Worm (Caenorhabditis elegans) whole organism, dauer: Measurements from ENCODE around the gene edg-1.

Experiments used
- unc-62 ChIP-seq: sonication (generic microtip); optimal IDR thresholded peaks from 2 replicates; lab custom pipeline; 2017; ENCODE audit warnings: missing biosample characterization, missing genetic modification reagents, missing genetic modification characterization

The edg-1 gene

DNA sequence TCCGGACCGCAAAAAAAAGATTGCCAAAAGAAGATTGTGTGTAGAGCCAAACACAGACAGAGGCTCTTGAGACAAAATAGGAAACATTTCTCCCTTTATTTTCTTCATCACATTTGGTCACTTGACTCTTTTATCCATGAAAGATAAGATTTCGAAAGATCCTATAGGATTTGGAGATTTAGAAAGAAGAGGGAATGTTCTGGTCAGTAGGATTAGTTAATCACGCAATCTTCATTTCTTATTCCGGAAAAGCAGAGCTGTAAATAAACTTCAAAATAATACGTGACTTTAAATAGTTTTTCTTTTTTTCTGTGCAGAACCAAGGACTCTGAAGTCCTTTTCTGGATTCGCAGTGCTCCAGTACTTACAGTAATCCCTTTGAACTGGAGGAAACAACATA, 26.7 kb downstream of the edg-1 start:
- TF ChIP-seq unc-62 (GFP tag; lab: Kevin White, UChicago): no peak

DNA sequence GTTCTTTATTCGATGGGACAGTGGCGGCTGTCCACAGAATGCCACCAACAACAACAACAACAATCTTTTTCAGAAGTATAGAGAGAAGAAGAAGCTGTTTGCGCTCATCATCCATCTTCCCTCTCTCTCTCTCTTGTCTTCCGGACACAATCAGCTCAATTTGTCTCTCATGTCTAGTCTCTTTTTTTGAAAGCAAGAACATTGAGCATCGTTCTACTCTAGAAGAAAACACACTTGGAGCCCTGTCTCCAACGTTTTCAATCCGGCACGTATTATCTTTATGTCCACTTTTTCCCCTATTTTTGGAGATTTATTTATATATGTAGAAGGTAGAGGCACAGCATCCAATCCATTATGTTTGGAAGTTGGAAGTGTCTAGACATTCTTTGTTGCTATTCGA, 28.2 kb downstream of the edg-1 start:
- TF ChIP-seq unc-62 (GFP tag; lab: Kevin White, UChicago): no peak

ce11 chrIV:11349747-11350146, 29.1 kb downstream of the edg-1 start:
- no peak for TF ChIP-seq unc-62 (GFP tag; lab: Kevin White, UChicago)

DNA sequence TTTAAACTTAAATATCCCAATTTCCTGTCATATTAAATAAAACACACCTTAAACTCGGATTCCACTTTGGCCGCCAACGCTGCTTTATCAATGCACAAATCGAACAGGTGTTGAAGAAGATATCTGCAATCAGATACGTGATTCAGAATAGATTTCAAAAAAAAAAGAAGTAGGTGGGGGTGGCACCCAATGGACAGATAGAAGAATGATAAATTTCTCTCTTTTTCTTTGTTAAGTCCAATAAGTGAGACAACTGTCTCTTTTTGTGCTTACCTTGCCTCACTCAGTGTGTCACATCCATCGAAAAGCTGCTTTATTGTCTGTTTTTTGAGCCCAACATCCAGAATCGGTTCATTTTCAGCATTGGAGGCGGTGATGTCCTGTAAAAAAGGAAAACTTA, 30.2 kb downstream of the edg-1 start:
- no peak for TF ChIP-seq unc-62 (GFP tag; lab: Kevin White, UChicago)

ce11 chrIV:11351563-11351962, 31.0 kb downstream of the edg-1 start:
- no peak for TF ChIP-seq unc-62 (GFP tag; lab: Kevin White, UChicago)

ce11 chrIV:11352768-11353167, 32.2 kb downstream of the edg-1 start:
- TF ChIP-seq unc-62 (GFP tag; lab: Kevin White, UChicago): no peak

DNA sequence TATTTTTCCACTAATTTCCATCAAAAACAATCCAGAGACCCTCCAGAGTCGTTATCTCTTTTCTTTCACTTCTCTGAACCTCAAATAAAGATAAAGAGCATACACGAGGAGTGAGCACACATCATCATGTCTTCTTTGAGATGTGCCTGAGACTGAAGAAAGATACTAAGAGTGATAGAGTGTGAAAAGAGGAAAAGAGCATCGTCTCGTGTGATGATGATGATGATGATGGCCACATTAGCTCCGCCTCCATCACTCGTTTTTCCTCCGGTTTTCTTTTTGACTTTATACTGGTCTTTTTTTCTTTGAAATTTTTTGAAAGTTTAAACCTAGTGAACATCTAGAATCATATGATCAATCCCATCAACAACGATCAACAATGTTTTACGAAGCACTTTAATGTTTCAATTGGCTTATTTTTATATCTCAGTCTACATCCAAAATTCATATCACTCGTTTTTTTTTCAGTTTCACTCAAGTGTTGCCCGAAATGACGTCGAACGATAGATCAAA, 33.4 kb downstream of the edg-1 start, which contains the start of gene T01G1.2:
TSS of gene T01G1.2 (plus strand) at position 463 of the 513 bp plus-strand sequence.
- no peak for TF ChIP-seq unc-62 (GFP tag; lab: Kevin White, UChicago)

ce11 chrIV:11359769-11360168, 39.2 kb downstream of the edg-1 start, which contains the start of gene klp-12:
klp-12 (minus strand) TSS chrIV:11359869.
- TF ChIP-seq unc-62 (GFP tag; lab: Kevin White, UChicago): no peak

DNA sequence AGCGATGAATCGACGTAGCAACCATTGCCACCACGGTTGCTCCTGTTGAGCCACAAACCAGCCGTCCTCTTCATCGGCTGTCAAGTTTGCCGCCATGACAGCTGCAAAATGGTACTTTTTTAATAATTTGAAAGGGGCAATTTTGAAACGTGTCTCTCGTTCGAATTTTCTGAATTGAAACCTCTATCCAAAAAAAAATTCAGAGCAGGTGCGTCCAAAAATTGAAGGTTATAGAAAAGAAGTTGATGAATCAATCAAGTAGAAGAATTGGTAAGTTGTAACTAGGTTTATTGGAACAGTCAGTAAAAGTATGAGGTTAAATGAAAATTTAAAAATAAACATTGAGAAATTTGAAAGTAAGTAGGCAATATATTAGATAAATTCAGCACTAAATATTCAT, 40.8 kb downstream of the edg-1 start, which contains the start of gene T01G1.4:
TSS of gene T01G1.4 (minus strand) at position 101 of the 400 bp plus-strand sequence.
- no peak for TF ChIP-seq unc-62 (GFP tag; lab: Kevin White, UChicago)

- TF ChIP-seq unc-62 (GFP tag; lab: Kevin White, UChicago): no peak
Observed at ce11 chrIV:11363806-11364562, 43.4 kb downstream of the edg-1 start.

ce11 chrIV:11371645-11372044, 51.0 kb downstream of the edg-1 start, which contains the start of gene sec-31:
sec-31 (minus strand) TSS chrIV:11371792.
- no peak for TF ChIP-seq unc-62 (GFP tag; lab: Kevin White, UChicago)

- no peak for TF ChIP-seq unc-62 (GFP tag; lab: Kevin White, UChicago)
Observed at ce11 chrIV:11372366-11372997, 51.9 kb downstream of the edg-1 start, which contains the start of gene cbd-1. cbd-1 (plus strand) TSS chrIV:11372991.
